Fruit fly (Drosophila melanogaster): Measurements from ENCODE around the gene Fas2.
A peak's percentile ranks its signal among the peaks of the same experiment; 100 is the strongest.

dm6 chrX:4175805-4176204 is 30.1 kb downstream of the Fas2 start:
- TF ChIP-seq CG6854 (GFP tag; optimal IDR thresholded peaks at IDR 0.05) = no peak
- TF ChIP-seq CG9139 (GFP tag; optimal IDR thresholded peaks at IDR 0.05) = peak; percentile 5
- peak; percentile 34 for TF ChIP-seq Lpt (GFP tag; optimal IDR thresholded peaks at IDR 0.05)
- no peak for TF ChIP-seq fkh (GFP tag; optimal IDR thresholded peaks at IDR 0.05)
- peak; percentile 39 for TF ChIP-seq CG10669 (GFP tag; optimal IDR thresholded peaks at IDR 0.05)
- peak; percentile 56 for TF ChIP-seq esn (GFP tag; optimal IDR thresholded peaks at IDR 0.05)
- TF ChIP-seq OdsH (GFP tag; optimal IDR thresholded peaks at IDR 0.05) = peak; percentile 53
- TF ChIP-seq Eip78C (GFP tag) = peak; percentile 88
- TF ChIP-seq eg (GFP tag; IDR thresholded peaks at IDR 0.05) = peak; percentile 33; the same call in 1 of the 3 replicates
- TF ChIP-seq CG7368 (GFP tag; optimal IDR thresholded peaks at IDR 0.05) = peak; percentile 50
- TF ChIP-seq CG31627 (GFP tag; optimal IDR thresholded peaks at IDR 0.05) = peak; percentile 39
- TF ChIP-seq CG6808 (GFP tag; optimal IDR thresholded peaks at IDR 0.05) = peak; percentile 49
- peak; percentile 52 for TF ChIP-seq CG11762 (GFP tag; optimal IDR thresholded peaks at IDR 0.05; ENCODE audit: insufficient read depth)
- TF ChIP-seq Hr39 (GFP tag; optimal IDR thresholded peaks at IDR 0.05) = peak; percentile 58
